Fruit fly (Drosophila melanogaster): ENCODE measurements around the gene CG5003.

CG5003 gene

DNA sequence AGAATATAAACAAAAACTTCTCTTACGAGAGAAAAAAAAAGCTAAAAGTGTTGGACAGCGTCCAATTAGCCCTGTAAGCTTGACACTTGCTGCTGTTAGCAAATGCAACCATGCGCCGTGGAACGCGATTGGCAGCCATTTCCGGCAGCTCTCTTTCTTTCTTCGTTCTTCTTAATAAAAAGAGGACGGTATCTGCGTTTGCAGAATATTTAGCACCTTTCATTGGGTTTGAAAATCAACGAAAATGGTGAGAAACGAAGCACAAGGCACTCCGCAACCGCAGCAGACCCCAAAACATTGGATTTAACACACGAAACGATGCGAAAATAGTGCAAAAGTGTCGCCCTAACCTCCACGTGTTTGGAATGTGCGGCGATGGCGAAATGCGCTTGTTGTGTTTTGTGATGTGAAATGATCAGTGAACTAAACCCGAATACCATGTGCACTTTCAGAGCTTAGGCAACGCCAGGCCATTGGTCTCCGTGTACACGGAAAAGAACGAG lies 6.4 kb upstream of the CG5003 start, which contains the start of gene RpL4:
RpL4 (plus strand) TSS at position 149 of the 503 bp plus-strand sequence.
- TF ChIP-seq ovo (GFP tag; optimal IDR thresholded peaks at IDR 0.05) (peak; percentile 83), pad (GFP tag; optimal IDR thresholded peaks at IDR 0.05) (peak; percentile 75), Crg-1 (GFP tag; optimal IDR thresholded peaks at IDR 0.05) (peak; percentile 92), bab1 (GFP tag; optimal IDR thresholded peaks at IDR 0.05) (peak; percentile 64), Hr96 (GFP tag; optimal IDR thresholded peaks at IDR 0.05) (peak; percentile 91), CG12768 (GFP tag; optimal IDR thresholded peaks at IDR 0.05) (peak; percentile 85), toe (GFP tag; optimal IDR thresholded peaks at IDR 0.05) (peak; percentile 82), CG7045 (GFP tag; optimal IDR thresholded peaks at IDR 0.05) (peak; percentile 89), CG5204 (GFP tag; optimal IDR thresholded peaks at IDR 0.05) (peak; percentile 84), kay (GFP tag; ENCODE audit: borderline replicate concordance) (no peak), CG1620 (GFP tag; optimal IDR thresholded peaks at IDR 0.05) (peak; percentile 91), CG7101 (tag; optimal IDR thresholded peaks at IDR 0.05) (peak; percentile 92), Clk (GFP tag; optimal IDR thresholded peaks at IDR 0.05) (peak; percentile 46), CG33017 (tag; optimal IDR thresholded peaks at IDR 0.05) (peak; percentile 84), CG14711 (tag; optimal IDR thresholded peaks at IDR 0.05) (peak; percentile 59), cnc (optimal IDR thresholded peaks at IDR 0.05) (no peak), tj (GFP tag; optimal IDR thresholded peaks at IDR 0.05) (peak; percentile 80), cic (GFP tag; optimal IDR thresholded peaks at IDR 0.05) (peak; percentile 72), CG11617 (GFP tag; optimal IDR thresholded peaks at IDR 0.05) (peak; percentile 95), Mnt (GFP tag; optimal IDR thresholded peaks at IDR 0.05) (peak; percentile 93)

DNA sequence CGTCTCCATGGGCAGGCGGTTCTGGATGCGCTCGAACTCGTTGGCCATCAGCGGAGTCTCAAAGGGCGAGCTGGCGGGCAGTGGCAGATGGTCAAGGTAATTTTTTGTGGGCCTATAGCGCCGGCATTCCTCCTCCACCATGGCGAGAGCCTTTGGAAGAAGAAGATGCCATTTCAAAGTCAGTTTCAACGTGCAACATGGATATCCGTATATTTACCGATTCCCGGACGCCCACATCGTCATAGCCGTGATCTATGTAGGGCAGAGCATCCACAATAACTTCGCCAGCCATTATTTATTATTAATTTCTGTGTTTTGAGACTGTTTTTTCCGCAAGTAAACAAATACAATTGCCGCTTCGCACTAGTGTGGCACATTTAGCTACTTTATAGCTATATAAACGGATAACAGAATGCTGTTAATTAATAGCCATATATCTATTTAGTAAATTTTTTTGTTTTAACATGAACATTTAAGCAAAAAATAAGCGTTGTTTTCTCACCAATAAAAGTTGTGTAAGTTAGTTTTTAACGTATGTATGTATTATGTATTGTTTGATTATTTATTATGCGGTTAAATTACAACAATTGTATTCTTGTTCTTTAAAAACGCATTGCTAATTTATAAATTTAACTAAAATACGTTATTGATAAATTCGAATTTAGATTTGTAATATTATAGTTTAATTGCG lies 5.8 kb upstream of the CG5003 start, which contains the start of gene BCAS2:
BCAS2 (minus strand) TSS at position 375 of the 691 bp plus-strand sequence.
- no peak for TF ChIP-seq tj (GFP tag; optimal IDR thresholded peaks at IDR 0.05)
- no peak for TF ChIP-seq pad (GFP tag; optimal IDR thresholded peaks at IDR 0.05)
- TF ChIP-seq Hr96 (GFP tag; optimal IDR thresholded peaks at IDR 0.05), result no peak
- TF ChIP-seq CG7101 (tag; optimal IDR thresholded peaks at IDR 0.05), result no peak
- no peak for TF ChIP-seq Crg-1 (GFP tag; optimal IDR thresholded peaks at IDR 0.05)
- TF ChIP-seq bab1 (GFP tag; optimal IDR thresholded peaks at IDR 0.05), result no peak
- TF ChIP-seq ovo (GFP tag; optimal IDR thresholded peaks at IDR 0.05), result no peak
- no peak for TF ChIP-seq kay (GFP tag; ENCODE audit: borderline replicate concordance)
- no peak for TF ChIP-seq toe (GFP tag; optimal IDR thresholded peaks at IDR 0.05)
- TF ChIP-seq CG11617 (GFP tag; optimal IDR thresholded peaks at IDR 0.05), result no peak

DNA sequence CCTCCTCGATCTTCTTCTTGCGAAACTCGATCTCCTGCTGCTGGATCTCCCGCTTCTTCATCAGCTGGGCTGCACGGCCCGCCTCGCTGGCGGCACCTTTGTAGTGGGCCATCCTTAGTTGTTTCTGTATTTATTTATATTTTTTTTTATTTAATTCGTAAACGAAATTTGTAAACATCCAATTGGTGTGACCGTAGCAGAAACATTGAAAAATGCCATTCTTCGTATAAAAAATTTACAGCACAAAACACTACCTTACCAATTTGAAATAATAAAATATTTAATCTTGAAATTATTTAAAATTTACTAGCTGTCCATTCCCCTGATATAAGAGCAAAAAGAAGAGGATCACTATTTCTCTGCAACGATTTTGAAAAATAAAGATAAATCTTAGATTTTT lies 4.6 kb upstream of the CG5003 start, which contains the start of gene CG12259:
CG12259 (minus strand) TSS at position 207 of the 400 bp plus-strand sequence.
- TF ChIP-seq CG12768 (GFP tag; optimal IDR thresholded peaks at IDR 0.05) (no peak), Hr96 (GFP tag; optimal IDR thresholded peaks at IDR 0.05) (no peak), CG1620 (GFP tag; optimal IDR thresholded peaks at IDR 0.05) (no peak), CG7045 (GFP tag; optimal IDR thresholded peaks at IDR 0.05) (no peak), cic (GFP tag; optimal IDR thresholded peaks at IDR 0.05) (no peak), Mnt (GFP tag; optimal IDR thresholded peaks at IDR 0.05) (no peak), toe (GFP tag; optimal IDR thresholded peaks at IDR 0.05) (no peak), tj (GFP tag; optimal IDR thresholded peaks at IDR 0.05) (no peak), pad (GFP tag; optimal IDR thresholded peaks at IDR 0.05) (no peak), bab1 (GFP tag; optimal IDR thresholded peaks at IDR 0.05) (no peak), kay (GFP tag; ENCODE audit: borderline replicate concordance) (no peak), CG33017 (tag; optimal IDR thresholded peaks at IDR 0.05) (no peak), ovo (GFP tag; optimal IDR thresholded peaks at IDR 0.05) (no peak), CG5204 (GFP tag; optimal IDR thresholded peaks at IDR 0.05) (no peak), cnc (optimal IDR thresholded peaks at IDR 0.05) (no peak), Crg-1 (GFP tag; optimal IDR thresholded peaks at IDR 0.05) (no peak), CG11617 (GFP tag; optimal IDR thresholded peaks at IDR 0.05) (no peak), CG7101 (tag; optimal IDR thresholded peaks at IDR 0.05) (no peak), Clk (GFP tag; optimal IDR thresholded peaks at IDR 0.05) (no peak), CG14711 (tag; optimal IDR thresholded peaks at IDR 0.05) (no peak)

DNA sequence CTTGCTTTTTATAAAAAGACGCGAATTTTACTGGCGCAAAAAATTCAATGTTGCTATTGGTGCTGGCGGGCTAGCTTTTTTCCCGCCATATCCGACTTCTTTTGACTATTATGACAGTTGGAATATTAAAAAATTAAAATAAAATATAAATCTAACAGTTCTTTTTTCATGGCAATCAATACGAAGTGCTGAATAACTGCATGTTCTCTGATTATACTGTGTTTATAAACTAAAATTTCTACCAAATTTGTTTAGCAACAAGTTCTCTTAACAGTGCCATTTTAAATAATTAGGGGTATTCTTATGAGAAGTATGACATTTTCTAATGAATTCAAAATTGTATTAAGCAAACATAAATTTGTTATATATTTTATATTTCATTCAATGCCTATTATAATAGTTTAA lies 3.1 kb upstream of the CG5003 start, which contains the start of gene Boh1:
Boh1 (minus strand) TSS at position 76 of the 405 bp plus-strand sequence.
- TF ChIP-seq Clk (GFP tag; optimal IDR thresholded peaks at IDR 0.05) (no peak), CG14711 (tag; optimal IDR thresholded peaks at IDR 0.05) (peak; percentile 46), bab1 (GFP tag; optimal IDR thresholded peaks at IDR 0.05) (peak; percentile 61), toe (GFP tag; optimal IDR thresholded peaks at IDR 0.05) (no peak), CG33017 (tag; optimal IDR thresholded peaks at IDR 0.05) (peak; percentile 28), Crg-1 (GFP tag; optimal IDR thresholded peaks at IDR 0.05) (no peak), Mnt (GFP tag; optimal IDR thresholded peaks at IDR 0.05) (peak; percentile 8), cic (GFP tag; optimal IDR thresholded peaks at IDR 0.05) (no peak), kay (GFP tag; ENCODE audit: borderline replicate concordance) (no peak), CG12768 (GFP tag; optimal IDR thresholded peaks at IDR 0.05) (peak; percentile 13), CG11617 (GFP tag; optimal IDR thresholded peaks at IDR 0.05) (peak; percentile 58), CG7101 (tag; optimal IDR thresholded peaks at IDR 0.05) (peak; percentile 36)

DNA sequence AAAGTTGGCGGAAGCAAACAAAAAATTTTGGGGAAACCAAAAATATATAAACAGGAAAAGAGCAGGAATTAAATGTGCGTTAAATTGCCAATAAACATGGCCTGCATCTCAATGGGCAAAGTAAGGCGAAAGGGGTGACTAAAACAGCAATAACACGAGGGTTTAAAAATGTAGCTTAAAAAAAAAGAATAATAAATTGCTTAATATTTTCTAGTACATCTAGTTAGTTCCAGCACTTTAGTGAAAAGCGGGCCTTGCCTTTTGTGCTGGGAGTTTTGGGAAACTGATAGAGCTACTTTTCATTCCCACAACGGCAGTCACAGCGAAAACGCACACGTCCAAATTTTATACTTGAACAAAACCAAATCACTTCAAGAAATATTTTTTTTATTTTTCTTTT lies 4.2 kb downstream of the CG5003 start, which contains the start of gene mil:
mil (plus strand) TSS at position 301 of the 400 bp plus-strand sequence.
- TF ChIP-seq cic (GFP tag; optimal IDR thresholded peaks at IDR 0.05) (no peak), CG12768 (GFP tag; optimal IDR thresholded peaks at IDR 0.05) (no peak), Clk (GFP tag; optimal IDR thresholded peaks at IDR 0.05) (no peak), tj (GFP tag; optimal IDR thresholded peaks at IDR 0.05) (no peak), CG1620 (GFP tag; optimal IDR thresholded peaks at IDR 0.05) (no peak), Hr96 (GFP tag; optimal IDR thresholded peaks at IDR 0.05) (no peak), CG7101 (tag; optimal IDR thresholded peaks at IDR 0.05) (no peak), bab1 (GFP tag; optimal IDR thresholded peaks at IDR 0.05) (no peak), CG33017 (tag; optimal IDR thresholded peaks at IDR 0.05) (no peak), toe (GFP tag; optimal IDR thresholded peaks at IDR 0.05) (no peak), CG11617 (GFP tag; optimal IDR thresholded peaks at IDR 0.05) (no peak), pad (GFP tag; optimal IDR thresholded peaks at IDR 0.05) (no peak)

Data from whole organism, adult.